Worm (Caenorhabditis elegans) whole organism, L2 larva: ENCODE measurements around the gene trd-1.
A peak's percentile ranks its signal among the peaks of the same experiment; 100 is the strongest.

Experiments
- C34F6.9 ChIP-seq: fragments of 150-350 bp; optimal IDR thresholded peaks from 2 replicates; lab custom pipeline; 2014; ENCODE audit warnings: missing biosample characterization, missing genetic modification characterization
- F13H6.1 ChIP-seq: sonication (generic microtip); optimal IDR thresholded peaks from 2 replicates; lab custom pipeline; 2016; ENCODE audit warnings: missing genetic modification characterization, missing compliant biosample characterization
- R02D3.7 ChIP-seq: fragments of 150-350 bp; optimal IDR thresholded peaks from 2 replicates; lab custom pipeline; 2014; ENCODE audit warnings: missing biosample characterization, missing genetic modification characterization
- ZK546.5 ChIP-seq: sonication (generic microtip); optimal IDR thresholded peaks from 2 replicates; lab custom pipeline; 2017; ENCODE audit warnings: missing biosample characterization, missing genetic modification characterization
- aly-2 ChIP-seq: fragments of 150-350 bp; optimal IDR thresholded peaks from 2 replicates; lab custom pipeline; 2014; ENCODE audit warnings: missing biosample characterization, missing genetic modification characterization
- blmp-1 ChIP-seq: sonication (generic microtip); optimal IDR thresholded peaks from 2 replicates; lab custom pipeline; 2017; ENCODE audit warnings: missing genetic modification characterization, mild to moderate bottlenecking, missing compliant biosample characterization, antibody characterized with exemption, moderate library complexity; ENCODE audit not compliant: insufficient read depth
- ceh-82 ChIP-seq: fragments of 150-350 bp; optimal IDR thresholded peaks from 2 replicates; lab custom pipeline; 2014; ENCODE audit warnings: missing biosample characterization, missing genetic modification characterization
- crh-2 ChIP-seq: sonication (generic microtip); optimal IDR thresholded peaks from 2 replicates; lab custom pipeline; 2017; ENCODE audit warnings: missing biosample characterization, missing genetic modification characterization
- dmd-4 ChIP-seq: sonication (generic microtip); optimal IDR thresholded peaks from 2 replicates; lab custom pipeline; 2017; ENCODE audit warnings: missing biosample characterization, missing genetic modification characterization
- egl-27 ChIP-seq: sonication (generic microtip); optimal IDR thresholded peaks from 3 replicates; lab custom pipeline; 2017; ENCODE audit warnings: missing biosample characterization, missing genetic modification reagents, missing genetic modification characterization
- elt-1 ChIP-seq: fragments of 150-350 bp; optimal IDR thresholded peaks from 2 replicates; lab custom pipeline; 2014; ENCODE audit warnings: missing biosample characterization, missing genetic modification characterization
- elt-3 ChIP-seq: sonication (generic microtip); optimal IDR thresholded peaks from 2 replicates; lab custom pipeline; 2017; ENCODE audit warnings: missing biosample characterization, missing genetic modification characterization
- fos-1 ChIP-seq: fragments of 150-350 bp; optimal IDR thresholded peaks from 2 replicates; lab custom pipeline; 2014; ENCODE audit warnings: missing biosample characterization, missing genetic modification characterization
- gmeb-1 ChIP-seq: fragments of 150-350 bp; optimal IDR thresholded peaks from 2 replicates; lab custom pipeline; 2014; ENCODE audit warnings: missing biosample characterization, missing genetic modification characterization
- lin-13 ChIP-seq: fragments of 150-350 bp; optimal IDR thresholded peaks from 2 replicates; lab custom pipeline; 2014; ENCODE audit warnings: missing biosample characterization, missing genetic modification reagents, missing genetic modification characterization
- lin-39 ChIP-seq: fragments of 150-350 bp; optimal IDR thresholded peaks from 2 replicates; lab custom pipeline; 2014; ENCODE audit warnings: missing biosample characterization, missing genetic modification reagents, missing genetic modification characterization
- lsy-2 ChIP-seq, 2 experiments: fragments of 150-350 bp in 1 of 2; sonication (generic microtip) in 1 of 2; optimal IDR thresholded peaks; 2 replicates each; lab custom pipeline; 2014 to 2017; ENCODE audit warnings: missing biosample characterization in 2 of 2, missing genetic modification characterization in 2 of 2
- mab-5 ChIP-seq: fragments of 150-350 bp; optimal IDR thresholded peaks from 2 replicates; lab custom pipeline; 2014; ENCODE audit warnings: missing biosample characterization, missing genetic modification characterization
- mbf-1 ChIP-seq: sonication (generic microtip); optimal IDR thresholded peaks from 2 replicates; lab custom pipeline; 2017; ENCODE audit warnings: missing biosample characterization, missing genetic modification characterization
- mdl-1 ChIP-seq, 2 experiments: fragments of 150-350 bp in 1 of 2; sonication (generic microtip) in 1 of 2; optimal IDR thresholded peaks; 2 replicates each; lab custom pipeline; 2017; ENCODE audit warnings: missing biosample characterization in 2 of 2, missing genetic modification characterization in 2 of 2
- nhr-10 ChIP-seq: sonication (generic microtip); optimal IDR thresholded peaks from 2 replicates; lab custom pipeline; 2017; ENCODE audit warnings: missing biosample characterization, missing genetic modification characterization
- nhr-12 ChIP-seq: fragments of 150-350 bp; optimal IDR thresholded peaks from 2 replicates; lab custom pipeline; 2014; ENCODE audit warnings: missing biosample characterization, missing genetic modification characterization
- nhr-129 ChIP-seq: fragments of 150-350 bp; optimal IDR thresholded peaks from 2 replicates; lab custom pipeline; 2014; ENCODE audit warnings: missing biosample characterization, missing genetic modification characterization
- nhr-21 ChIP-seq: fragments of 150-350 bp; optimal IDR thresholded peaks from 2 replicates; lab custom pipeline; 2014; ENCODE audit warnings: missing biosample characterization, missing genetic modification characterization
- nhr-23 ChIP-seq: fragments of 150-350 bp; optimal IDR thresholded peaks from 2 replicates; lab custom pipeline; 2014; ENCODE audit warnings: missing biosample characterization, missing genetic modification reagents, missing genetic modification characterization
- nhr-25 ChIP-seq: fragments of 150-350 bp; sonication (generic microtip); optimal IDR thresholded peaks from 3 replicates; lab custom pipeline; 2014; ENCODE audit warnings: missing biosample characterization, missing genetic modification characterization
- nhr-77 ChIP-seq: fragments of 150-350 bp; optimal IDR thresholded peaks from 2 replicates; lab custom pipeline; 2014; ENCODE audit warnings: missing biosample characterization, missing genetic modification characterization
- peb-1 ChIP-seq: fragments of 150-350 bp; optimal IDR thresholded peaks from 2 replicates; lab custom pipeline; 2014; ENCODE audit warnings: missing biosample characterization, missing genetic modification characterization
- sem-4 ChIP-seq: fragments of 150-350 bp; optimal IDR thresholded peaks from 2 replicates; lab custom pipeline; 2014; ENCODE audit warnings: missing biosample characterization, missing genetic modification reagents, missing genetic modification characterization
- skn-1 ChIP-seq: sonication (generic microtip); optimal IDR thresholded peaks from 2 replicates; lab custom pipeline; 2017; ENCODE audit warnings: missing biosample characterization, missing genetic modification characterization
- sma-3 ChIP-seq: sonication (generic microtip); optimal IDR thresholded peaks from 2 replicates; lab custom pipeline; 2016; ENCODE audit warnings: missing genetic modification reagents, missing genetic modification characterization, missing compliant biosample characterization
- sma-9 ChIP-seq, 2 experiments: fragments of 150-350 bp in 1 of 2; sonication (generic microtip) in 1 of 2; optimal IDR thresholded peaks; 2 replicates each; lab custom pipeline; 2014 to 2016; ENCODE audit warnings: missing genetic modification characterization in 2 of 2, mild to moderate bottlenecking in 1 of 2, missing biosample characterization in 1 of 2, missing compliant biosample characterization in 1 of 2, missing genetic modification reagents in 1 of 2, moderate library complexity in 1 of 2
- snpc-4 ChIP-seq: fragments of 150-350 bp; optimal IDR thresholded peaks from 2 replicates; lab custom pipeline; 2014; ENCODE audit warnings: missing biosample characterization, missing genetic modification characterization
- unc-39 ChIP-seq: fragments of 150-350 bp; optimal IDR thresholded peaks from 2 replicates; lab custom pipeline; 2014; ENCODE audit warnings: missing biosample characterization, missing genetic modification characterization
- unc-55 ChIP-seq: fragments of 150-350 bp; sonication (generic microtip); optimal IDR thresholded peaks from 3 replicates; lab custom pipeline; 2014; ENCODE audit warnings: missing biosample characterization, missing genetic modification reagents, missing genetic modification characterization
- unc-62 ChIP-seq: fragments of 150-350 bp; optimal IDR thresholded peaks from 2 replicates; lab custom pipeline; 2014; ENCODE audit warnings: missing biosample characterization, missing genetic modification reagents, missing genetic modification characterization
- zag-1 ChIP-seq: fragments of 150-350 bp; optimal IDR thresholded peaks from 2 replicates; lab custom pipeline; 2014; ENCODE audit warnings: missing biosample characterization, missing genetic modification characterization
- ztf-11 ChIP-seq: sonication (generic microtip); optimal IDR thresholded peaks from 2 replicates; lab custom pipeline; 2017; ENCODE audit warnings: missing biosample characterization, missing genetic modification characterization
- ztf-4 ChIP-seq: fragments of 150-350 bp; optimal IDR thresholded peaks from 2 replicates; lab custom pipeline; 2014; ENCODE audit warnings: missing biosample characterization, missing genetic modification characterization

trd-1 gene

DNA sequence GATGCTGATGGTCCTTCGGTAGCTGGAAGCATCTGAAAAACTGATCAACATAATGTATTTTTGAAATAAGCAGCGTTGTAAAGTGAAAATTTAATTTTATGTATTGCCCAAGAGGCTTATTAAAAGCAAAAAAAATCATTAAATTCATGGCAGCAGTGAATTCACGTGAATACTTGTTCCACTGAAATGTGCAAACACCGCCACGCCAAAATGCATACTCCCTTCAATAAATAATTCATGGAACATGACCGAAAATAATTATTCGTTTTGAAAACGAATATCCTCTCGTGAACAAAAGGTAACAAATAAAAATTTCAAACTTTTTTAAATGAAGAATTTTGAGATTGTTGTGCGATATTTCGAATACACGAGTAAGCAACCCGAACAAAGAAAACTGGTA is 28.7 kb upstream of the trd-1 start, which contains the start of gene F08F8.10 (continued):
- TF ChIP-seq blmp-1 (no peak), elt-3 (tag; lab: Kevin White, UChicago) (no peak), elt-1 (tag; lab: Kevin White, UChicago) (no peak), ztf-4 (no peak), crh-2 (tag; lab: Kevin White, UChicago) (peak; percentile 44), unc-39 (no peak), skn-1 (no peak), nhr-12 (tag; lab: Kevin White, UChicago) (no peak), sma-3 (GFP tag; lab: Kevin White, UChicago) (no peak), C34F6.9 (peak; percentile 83), nhr-77 (tag; lab: Kevin White, UChicago) (no peak)

DNA sequence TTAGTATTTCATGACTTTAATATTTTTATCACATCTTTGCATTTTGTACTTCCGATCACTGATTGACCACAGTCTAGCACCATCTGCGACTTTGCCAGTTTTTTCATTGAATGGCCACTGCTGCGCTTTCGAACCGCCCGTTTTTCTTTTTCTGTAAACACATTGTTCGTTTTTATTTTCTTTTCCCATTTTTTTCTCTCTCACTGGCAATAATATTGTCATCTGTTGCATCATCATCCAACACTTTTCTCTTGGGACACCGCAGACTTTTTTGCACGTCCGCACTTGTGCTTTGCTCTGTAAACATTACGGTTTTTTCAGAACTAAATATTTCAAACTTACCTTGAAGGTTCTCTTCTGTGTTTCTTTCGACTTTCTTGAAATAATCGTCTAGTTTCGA is 27.4 kb upstream of the trd-1 start:
- TF ChIP-seq nhr-129 (tag; lab: Kevin White, UChicago) (peak; percentile 96), gmeb-1 (tag; lab: Kevin White, UChicago) (no peak)

DNA sequence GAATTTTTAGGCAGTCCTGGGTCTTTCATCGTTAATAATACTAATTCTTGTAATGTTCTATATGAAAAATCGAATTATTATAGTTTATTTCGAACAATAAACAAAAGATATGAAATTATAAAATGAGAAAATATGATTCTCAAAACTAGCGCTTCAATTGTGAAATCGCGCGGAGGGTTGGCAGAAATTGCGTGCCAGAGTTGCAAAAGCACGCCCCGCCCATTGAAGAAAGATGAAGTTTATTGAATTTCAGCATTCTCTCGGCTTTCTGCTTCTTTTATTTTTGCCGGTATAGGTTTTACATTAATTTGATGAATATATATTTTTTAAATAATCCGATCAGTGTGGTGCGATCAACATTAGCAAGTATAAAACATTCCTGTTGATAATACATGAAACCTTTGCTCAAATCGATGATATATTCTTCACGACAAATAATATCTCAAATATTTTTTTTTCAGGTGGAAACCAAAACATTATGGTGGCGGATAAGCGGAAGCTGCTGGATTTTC is 26.9 kb upstream of the trd-1 start, which contains the start of the genes eco-1 and hmgr-1:
eco-1 (minus strand) TSS at position 59 of the 512 bp plus-strand sequence.
hmgr-1 (plus strand) TSS at position 462 of the 512 bp plus-strand sequence.
- TF ChIP-seq C34F6.9: peak; percentile 46
- TF ChIP-seq fos-1 (tag; lab: Kevin White, UChicago): no peak
- TF ChIP-seq snpc-4 (tag; lab: Kevin White, UChicago): no peak
- peak; percentile 60 for TF ChIP-seq unc-55 (GFP tag; lab: Kevin White, UChicago)
- no peak for TF ChIP-seq lin-39 (tag; lab: Kevin White, UChicago)
- peak; percentile 70 for TF ChIP-seq gmeb-1 (tag; lab: Kevin White, UChicago)
- TF ChIP-seq sma-9 (GFP tag; optimal IDR thresholded peaks at IDR 0.05; lab: Kevin White, UChicago): peak; percentile 54
- no peak for TF ChIP-seq sma-9 (tag; optimal IDR thresholded peaks at IDR 0.05; lab: Kevin White, UChicago)
- peak; percentile 31 to 64 for TF ChIP-seq lsy-2 (tag; optimal IDR thresholded peaks at IDR 0.05; lab: Kevin White, UChicago)
- TF ChIP-seq sma-3 (GFP tag; lab: Kevin White, UChicago): no peak
- TF ChIP-seq nhr-25: no peak
- TF ChIP-seq, all 48 proteins: peak for 5

DNA sequence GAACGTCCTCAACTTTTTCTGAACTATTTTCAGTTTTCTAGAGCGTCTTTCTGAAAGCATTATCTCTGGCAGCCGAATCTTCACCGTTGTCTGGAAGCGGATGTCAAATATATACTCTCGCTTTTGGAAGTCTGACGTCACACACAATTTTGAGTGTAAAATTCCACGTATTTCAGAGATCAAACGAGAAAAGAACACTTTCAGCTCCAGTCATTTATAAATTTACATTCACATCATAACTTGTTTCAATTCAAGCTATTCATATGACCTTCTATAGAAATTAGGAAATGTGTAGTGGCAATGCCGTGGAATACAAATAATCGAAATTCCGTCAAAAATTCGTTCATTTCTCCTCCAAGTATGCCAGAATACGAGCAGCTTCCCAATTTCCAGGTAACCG is 20.4 kb upstream of the trd-1 start, which contains the start of gene F08F8.11:
F08F8.11 (plus strand) TSS at position 301 of the 400 bp plus-strand sequence.
- no peak for TF ChIP-seq blmp-1
- TF ChIP-seq dmd-4 (tag; lab: Kevin White, UChicago): no peak
- no peak for TF ChIP-seq elt-1 (tag; lab: Kevin White, UChicago)
- no peak for TF ChIP-seq fos-1 (tag; lab: Kevin White, UChicago)
- no peak for TF ChIP-seq nhr-77 (tag; lab: Kevin White, UChicago)
- no peak for TF ChIP-seq egl-27 (tag; lab: Kevin White, UChicago)
- TF ChIP-seq nhr-10 (tag; lab: Kevin White, UChicago): no peak
- no peak for TF ChIP-seq nhr-129 (tag; lab: Kevin White, UChicago)
- TF ChIP-seq ztf-11 (tag; lab: Kevin White, UChicago): no peak
- TF ChIP-seq ZK546.5 (tag; lab: Kevin White, UChicago): no peak
- no peak for TF ChIP-seq nhr-25
- no peak for TF ChIP-seq skn-1
- no peak for TF ChIP-seq R02D3.7
- no peak for TF ChIP-seq mbf-1
- TF ChIP-seq nhr-21: no peak
- no peak for TF ChIP-seq mab-5 (tag; lab: Kevin White, UChicago)
- TF ChIP-seq unc-55 (GFP tag; lab: Kevin White, UChicago): no peak
- TF ChIP-seq gmeb-1 (tag; lab: Kevin White, UChicago): no peak
- TF ChIP-seq zag-1 (tag; lab: Kevin White, UChicago): no peak
- TF ChIP-seq ceh-82: no peak

DNA sequence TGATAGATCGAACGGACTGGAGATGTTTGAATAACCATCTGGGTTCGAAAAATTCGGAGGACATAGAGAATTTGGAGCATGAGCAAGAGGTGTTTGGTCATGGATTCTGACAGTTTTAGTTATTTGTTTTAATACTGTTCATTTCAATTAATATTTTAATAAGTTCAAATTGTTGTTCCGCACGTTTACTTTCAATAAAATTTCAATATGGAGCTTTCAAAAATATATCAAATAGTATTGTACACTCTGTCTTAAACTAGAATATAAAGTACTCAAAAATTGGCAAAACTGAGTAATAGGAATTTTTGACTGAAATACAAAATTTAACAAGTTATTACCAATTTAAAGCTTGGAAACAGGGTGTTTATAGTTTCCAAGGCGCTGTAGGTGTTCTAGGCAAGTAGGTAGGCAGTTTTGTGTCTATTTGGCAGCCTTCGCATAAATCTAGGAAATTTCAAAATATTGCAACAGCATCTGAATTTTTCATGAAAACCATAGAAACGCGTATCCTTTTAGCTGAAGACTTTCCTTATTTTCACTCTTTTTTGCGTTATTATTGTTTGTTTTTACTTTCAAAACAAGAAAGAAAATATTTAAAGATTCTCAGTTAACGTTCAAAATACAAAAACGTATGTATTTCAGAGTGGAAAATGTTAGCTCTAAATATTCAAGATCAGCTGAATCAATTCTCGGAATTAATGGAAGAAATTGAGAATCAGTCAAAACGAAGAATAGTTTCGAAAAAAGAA is 18.8 kb upstream of the trd-1 start, which contains the start of the genes T20B12.5 and T20B12.4:
T20B12.5 (minus strand) TSS at position 101 of the 749 bp plus-strand sequence.
T20B12.4 (plus strand) TSS at position 699 of the 749 bp plus-strand sequence.
- TF ChIP-seq ZK546.5 (tag; lab: Kevin White, UChicago): no peak
- TF ChIP-seq crh-2 (tag; lab: Kevin White, UChicago): no peak
- no peak for TF ChIP-seq lin-13
- TF ChIP-seq mbf-1: no peak
- TF ChIP-seq mdl-1 (tag; optimal IDR thresholded peaks at IDR 0.05; lab: Kevin White, UChicago): no peak
- TF ChIP-seq lin-39 (tag; lab: Kevin White, UChicago): no peak
- no peak for TF ChIP-seq R02D3.7
- no peak for TF ChIP-seq skn-1
- TF ChIP-seq nhr-23: no peak
- TF ChIP-seq unc-62: no peak
- no peak for TF ChIP-seq F13H6.1 (tag; lab: Kevin White, UChicago)
- no peak for TF ChIP-seq aly-2 (tag; lab: Kevin White, UChicago)
- no peak for TF ChIP-seq sem-4 (tag; lab: Kevin White, UChicago)
- no peak for TF ChIP-seq peb-1 (tag; lab: Kevin White, UChicago)
- no peak for TF ChIP-seq nhr-12 (tag; lab: Kevin White, UChicago)
